Fruit fly (Drosophila melanogaster): ENCODE data around the gene AMPdeam.

The AMPdeam gene

dm6 chrX:13890435-13890845 is 44.8 kb upstream of the AMPdeam start:
- TF ChIP-seq lola (GFP tag; optimal IDR thresholded peaks at IDR 0.05), result no peak
- TF ChIP-seq Jra (GFP tag; optimal IDR thresholded peaks at IDR 0.05), result no peak
- no peak for TF ChIP-seq rgr (GFP tag; optimal IDR thresholded peaks at IDR 0.05)
- TF ChIP-seq ey (GFP tag; optimal IDR thresholded peaks at IDR 0.05), result no peak
- TF ChIP-seq brk (GFP tag; optimal IDR thresholded peaks at IDR 0.05), result no peak
- TF ChIP-seq Hr83 (GFP tag; optimal IDR thresholded peaks at IDR 0.05; ENCODE audit: poor library complexity, severe bottlenecking), result no peak
- no peak for TF ChIP-seq pan (optimal IDR thresholded peaks at IDR 0.05)
- no peak for TF ChIP-seq GATAd (GFP tag; optimal IDR thresholded peaks at IDR 0.05)
- TF ChIP-seq h (GFP tag; optimal IDR thresholded peaks at IDR 0.05), result no peak
- no peak for TF ChIP-seq psq (GFP tag; optimal IDR thresholded peaks at IDR 0.05)
- TF ChIP-seq fru (GFP tag; optimal IDR thresholded peaks at IDR 0.05), result no peak
- TF ChIP-seq Hnf4 (GFP tag; optimal IDR thresholded peaks at IDR 0.05), result no peak
- TF ChIP-seq HLH106 (tag; optimal IDR thresholded peaks at IDR 0.05), result no peak

- TF ChIP-seq h (GFP tag; optimal IDR thresholded peaks at IDR 0.05) (peak; percentile 79), Sp1 (GFP tag; optimal IDR thresholded peaks at IDR 0.05) (peak; percentile 37), foxo (GFP tag; optimal IDR thresholded peaks at IDR 0.05) (peak in 1 of 2 experiments; percentile 75), N (GFP tag; optimal IDR thresholded peaks at IDR 0.05) (no peak), dsf (GFP tag; optimal IDR thresholded peaks at IDR 0.05; ENCODE audit: borderline replicate concordance) (no peak), Dif (GFP tag; optimal IDR thresholded peaks at IDR 0.05; ENCODE audit: partially characterized antibody) (no peak), OdsH (GFP tag; optimal IDR thresholded peaks at IDR 0.05) (peak; percentile 77), brk (GFP tag; optimal IDR thresholded peaks at IDR 0.05) (no peak), dmrt93B (GFP tag; optimal IDR thresholded peaks at IDR 0.05) (peak; percentile 61), HLH106 (tag; optimal IDR thresholded peaks at IDR 0.05) (peak; percentile 71), dl (GFP tag; optimal IDR thresholded peaks at IDR 0.05; ENCODE audit: insufficient read depth in 1 of 2, partially characterized antibody in 2 of 2) (no peak), Hr83 (GFP tag; optimal IDR thresholded peaks at IDR 0.05; ENCODE audit: poor library complexity, severe bottlenecking) (no peak), sage (GFP tag; optimal IDR thresholded peaks at IDR 0.05) (no peak), jim (GFP tag; optimal IDR thresholded peaks at IDR 0.05) (no peak), lola (GFP tag; optimal IDR thresholded peaks at IDR 0.05) (no peak), Myc (optimal IDR thresholded peaks at IDR 0.05) (no peak), pan (optimal IDR thresholded peaks at IDR 0.05) (no peak), fru (GFP tag; optimal IDR thresholded peaks at IDR 0.05) (peak; percentile 75), Vsx2 (GFP tag; optimal IDR thresholded peaks at IDR 0.05; ENCODE audit: partially characterized antibody) (no peak), woc (GFP tag; optimal IDR thresholded peaks at IDR 0.05) (peak; percentile 29), CG9705 (GFP tag; optimal IDR thresholded peaks at IDR 0.05) (no peak), br (GFP tag; optimal IDR thresholded peaks at IDR 0.05) (peak; percentile 59), tai (GFP tag; optimal IDR thresholded peaks at IDR 0.05) (no peak), ey (GFP tag; optimal IDR thresholded peaks at IDR 0.05) (peak; percentile 80), GATAd (GFP tag; optimal IDR thresholded peaks at IDR 0.05) (no peak), psq (GFP tag; optimal IDR thresholded peaks at IDR 0.05) (peak; percentile 54), Abd-B (GFP tag; optimal IDR thresholded peaks at IDR 0.05) (no peak), Jra (GFP tag; optimal IDR thresholded peaks at IDR 0.05) (no peak), rgr (GFP tag; optimal IDR thresholded peaks at IDR 0.05) (peak; percentile 66), Hr78 (GFP tag; optimal IDR thresholded peaks at IDR 0.05) (no peak), sv (GFP tag; optimal IDR thresholded peaks at IDR 0.05) (no peak), usp (GFP tag; optimal IDR thresholded peaks at IDR 0.05) (no peak), CrebA (GFP tag; optimal IDR thresholded peaks at IDR 0.05; ENCODE audit: borderline replicate concordance) (no peak), CG32264 (GFP tag; optimal IDR thresholded peaks at IDR 0.05) (no peak), Mio (GFP tag; optimal IDR thresholded peaks at IDR 0.05) (no peak), Hnf4 (GFP tag; optimal IDR thresholded peaks at IDR 0.05) (peak; percentile 17), Dfd (GFP tag; optimal IDR thresholded peaks at IDR 0.05) (no peak), Rel (GFP tag; optimal IDR thresholded peaks at IDR 0.05) (no peak), Rel (tag; optimal IDR thresholded peaks at IDR 0.05) (peak; percentile 91)
These were observed 43.6 kb upstream of the AMPdeam start for dm6 chrX:13889164-13889672.
